Fruit fly (Drosophila melanogaster) whole organism, adult: Measurements from ENCODE around the gene CG11889.

ENCODE experiments used
- CG11617 ChIP-seq: fragments of 200-800 bp; sonication (Bioruptor generic); optimal IDR thresholded peaks from 2 replicates; lab custom pipeline; 2017; ENCODE audit warnings: mild to moderate bottlenecking, missing biosample characterization, missing genetic modification reagents, missing genetic modification characterization
- CG12768 ChIP-seq: fragments of 200-800 bp; sonication (Bioruptor generic); optimal IDR thresholded peaks from 2 replicates; lab custom pipeline; 2017; ENCODE audit warnings: missing biosample characterization, missing genetic modification characterization, mild to moderate bottlenecking, moderate library complexity, missing genetic modification reagents
- CG14711 ChIP-seq: fragments of 200-800 bp; sonication (Bioruptor generic); optimal IDR thresholded peaks from 2 replicates; lab custom pipeline; 2018; ENCODE audit warnings: missing biosample characterization, mild to moderate bottlenecking, missing genetic modification characterization, moderate library complexity
- CG1620 ChIP-seq: fragments of 200-800 bp; sonication (Bioruptor generic); optimal IDR thresholded peaks from 2 replicates; lab custom pipeline; 2016; ENCODE audit warnings: missing biosample characterization, missing genetic modification characterization
- CG33017 ChIP-seq: fragments of 200-800 bp; sonication (Bioruptor generic); optimal IDR thresholded peaks from 2 replicates; lab custom pipeline; 2018; ENCODE audit warnings: missing biosample characterization, mild to moderate bottlenecking, missing genetic modification characterization, moderate library complexity
- CG5204 ChIP-seq: fragments of 200-800 bp; sonication (Bioruptor generic); optimal IDR thresholded peaks from 2 replicates; lab custom pipeline; 2016; ENCODE audit warnings: missing biosample characterization, missing genetic modification characterization
- CG7045 ChIP-seq: fragments of 200-800 bp; sonication (Bioruptor generic); optimal IDR thresholded peaks from 2 replicates; lab custom pipeline; 2017; ENCODE audit warnings: missing biosample characterization, mild to moderate bottlenecking, missing genetic modification characterization
- CG7101 ChIP-seq: fragments of 200-800 bp; sonication (Bioruptor generic); optimal IDR thresholded peaks from 2 replicates; lab custom pipeline; 2018; ENCODE audit warnings: missing biosample characterization, mild to moderate bottlenecking, missing genetic modification characterization, moderate library complexity
- Clk ChIP-seq: fragments of 200-800 bp; sonication (Bioruptor generic); optimal IDR thresholded peaks from 2 replicates; lab custom pipeline; 2017; ENCODE audit warnings: missing biosample characterization, missing genetic modification characterization
- Crg-1 ChIP-seq: fragments of 200-800 bp; sonication (Bioruptor generic); optimal IDR thresholded peaks from 2 replicates; lab custom pipeline; 2016; ENCODE audit warnings: missing biosample characterization, missing genetic modification characterization
- Hr96 ChIP-seq: fragments of 200-800 bp; sonication (Bioruptor generic); optimal IDR thresholded peaks from 2 replicates; lab custom pipeline; 2016; ENCODE audit warnings: missing biosample characterization, missing genetic modification characterization
- Mnt ChIP-seq: fragments of 200-800 bp; sonication (Bioruptor generic); optimal IDR thresholded peaks from 2 replicates; lab custom pipeline; 2016; ENCODE audit warnings: missing biosample characterization, mild to moderate bottlenecking, missing genetic modification characterization
- bab1 ChIP-seq: fragments of 200-800 bp; sonication (Bioruptor generic); optimal IDR thresholded peaks from 3 replicates; lab custom pipeline; 2019; ENCODE audit warnings: missing biosample characterization, mild to moderate bottlenecking, missing genetic modification characterization, moderate library complexity
- cic ChIP-seq: fragments of 200-800 bp; sonication (Bioruptor generic); optimal IDR thresholded peaks from 2 replicates; lab custom pipeline; 2017; ENCODE audit warnings: missing biosample characterization, mild to moderate bottlenecking, missing genetic modification characterization, moderate library complexity
- cnc ChIP-seq, 2 experiments: fragments of >200 bp; optimal IDR thresholded peaks; 2 replicates each; lab custom pipeline; 2017
- kay ChIP-seq: fragments of 200-800 bp; sonication (Bioruptor generic); peaks from one replicate; lab custom pipeline; 2016; ENCODE audit warnings: missing biosample characterization, missing genetic modification characterization, borderline replicate concordance
- ovo ChIP-seq: fragments of 200-800 bp; sonication (Bioruptor generic); optimal IDR thresholded peaks from 2 replicates; lab custom pipeline; 2016; ENCODE audit warnings: missing biosample characterization, missing genetic modification characterization
- pad ChIP-seq: fragments of 200-800 bp; sonication (Bioruptor generic); optimal IDR thresholded peaks from 3 replicates; lab custom pipeline; 2017; ENCODE audit warnings: missing biosample characterization, missing genetic modification characterization, mild to moderate bottlenecking, moderate library complexity, missing genetic modification reagents
- tj ChIP-seq: fragments of 200-800 bp; sonication (Bioruptor generic); optimal IDR thresholded peaks from 3 replicates; lab custom pipeline; 2017; ENCODE audit warnings: missing biosample characterization, mild to moderate bottlenecking, missing genetic modification characterization, moderate library complexity
- toe ChIP-seq: fragments of 200-800 bp; sonication (Bioruptor generic); optimal IDR thresholded peaks from 2 replicates; lab custom pipeline; 2016; ENCODE audit warnings: missing biosample characterization, missing genetic modification characterization

CG11889 gene

DNA sequence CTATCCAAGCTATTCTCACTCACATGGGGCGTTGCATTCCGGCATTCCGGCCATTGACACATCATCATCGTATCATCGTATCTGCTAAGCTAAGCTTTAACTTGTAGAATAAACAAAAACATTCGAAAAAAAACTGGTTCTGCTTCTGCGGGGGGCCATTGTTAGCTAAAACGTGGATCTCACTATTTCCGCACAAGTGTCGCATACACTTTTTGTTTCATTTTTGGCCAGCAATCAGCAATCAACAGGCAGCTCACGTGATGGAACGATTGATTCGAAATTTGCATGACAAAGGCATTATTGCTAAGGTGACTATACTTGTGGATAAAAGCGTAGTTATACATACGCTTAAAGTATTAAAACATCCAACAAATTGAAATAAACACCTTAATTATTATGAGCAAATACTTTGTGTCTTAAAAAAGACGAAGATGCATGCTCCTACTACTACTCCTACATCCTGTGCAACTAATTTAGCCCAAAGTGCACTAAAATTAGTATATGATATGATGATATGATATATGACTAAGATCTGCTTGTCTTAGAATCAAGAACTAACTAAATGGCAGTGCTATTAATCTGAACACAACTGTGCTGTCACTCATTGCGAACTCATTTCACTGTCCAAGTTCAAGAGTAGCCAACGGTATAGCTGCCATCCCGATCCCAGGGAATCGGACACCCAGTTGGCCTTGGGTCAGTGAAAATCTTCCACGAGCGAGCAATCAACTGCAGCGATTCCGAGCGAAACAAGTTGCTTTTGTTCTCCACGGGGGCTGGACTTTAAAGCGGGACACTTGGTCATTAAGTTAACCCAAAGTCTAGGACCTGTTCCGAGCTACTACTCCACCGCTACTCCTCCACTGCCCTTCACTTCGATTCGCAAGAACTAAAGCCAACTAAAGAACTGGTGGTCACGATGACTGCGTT, 31.0 kb upstream of the CG11889 start:
- TF ChIP-seq CG11617 (GFP tag; lab: Kevin White, UChicago) (no peak), CG14711 (tag; lab: Kevin White, UChicago) (no peak), Clk (GFP tag; lab: Kevin White, UChicago) (no peak), bab1 (GFP tag; lab: Kevin White, UChicago) (no peak), cnc (optimal IDR thresholded peaks at IDR 0.05; lab: Kevin White, UChicago) (no peak), Mnt (GFP tag; lab: Kevin White, UChicago) (no peak), Crg-1 (no peak), pad (no peak), CG7101 (tag; lab: Kevin White, UChicago) (no peak), ovo (GFP tag; lab: Kevin White, UChicago) (no peak), CG12768 (GFP tag; lab: Kevin White, UChicago) (no peak), kay (GFP tag; lab: Kevin White, UChicago) (no peak), tj (GFP tag; lab: Kevin White, UChicago) (no peak), toe (GFP tag; lab: Kevin White, UChicago) (no peak), CG1620 (GFP tag; lab: Kevin White, UChicago) (no peak), CG33017 (no peak)

DNA sequence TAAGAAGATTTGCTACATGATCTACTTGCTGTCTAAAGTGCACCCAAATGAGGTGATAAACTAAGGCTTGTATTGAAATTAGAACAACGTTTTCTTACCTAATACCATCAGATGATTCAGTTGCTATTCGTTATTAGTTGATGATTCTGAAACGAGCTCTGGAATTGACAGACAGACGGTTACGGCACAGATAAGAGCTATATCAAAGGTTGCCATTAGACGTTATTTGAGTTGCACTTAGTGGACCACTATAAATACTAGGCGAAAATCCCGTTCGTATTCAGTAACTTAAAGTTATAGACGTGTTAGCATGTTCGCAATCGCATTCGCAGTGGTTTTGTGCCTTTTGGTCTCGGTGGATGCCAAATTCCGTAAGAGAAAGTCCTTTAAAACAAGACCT, 30.1 kb upstream of the CG11889 start, which contains the start of gene to:
to (plus strand) TSS at position 301 of the 400 bp plus-strand sequence.
- TF ChIP-seq toe (GFP tag; lab: Kevin White, UChicago) (no peak), Crg-1 (no peak), Clk (GFP tag; lab: Kevin White, UChicago) (no peak), CG7101 (tag; lab: Kevin White, UChicago) (no peak), Hr96 (GFP tag; lab: Kevin White, UChicago) (no peak), CG11617 (GFP tag; lab: Kevin White, UChicago) (no peak), bab1 (GFP tag; lab: Kevin White, UChicago) (no peak), cic (GFP tag; lab: Kevin White, UChicago) (no peak), CG5204 (no peak), CG33017 (no peak), ovo (GFP tag; lab: Kevin White, UChicago) (no peak), kay (GFP tag; lab: Kevin White, UChicago) (no peak), tj (GFP tag; lab: Kevin White, UChicago) (no peak), CG14711 (tag; lab: Kevin White, UChicago) (no peak), Mnt (GFP tag; lab: Kevin White, UChicago) (no peak), pad (no peak)

DNA sequence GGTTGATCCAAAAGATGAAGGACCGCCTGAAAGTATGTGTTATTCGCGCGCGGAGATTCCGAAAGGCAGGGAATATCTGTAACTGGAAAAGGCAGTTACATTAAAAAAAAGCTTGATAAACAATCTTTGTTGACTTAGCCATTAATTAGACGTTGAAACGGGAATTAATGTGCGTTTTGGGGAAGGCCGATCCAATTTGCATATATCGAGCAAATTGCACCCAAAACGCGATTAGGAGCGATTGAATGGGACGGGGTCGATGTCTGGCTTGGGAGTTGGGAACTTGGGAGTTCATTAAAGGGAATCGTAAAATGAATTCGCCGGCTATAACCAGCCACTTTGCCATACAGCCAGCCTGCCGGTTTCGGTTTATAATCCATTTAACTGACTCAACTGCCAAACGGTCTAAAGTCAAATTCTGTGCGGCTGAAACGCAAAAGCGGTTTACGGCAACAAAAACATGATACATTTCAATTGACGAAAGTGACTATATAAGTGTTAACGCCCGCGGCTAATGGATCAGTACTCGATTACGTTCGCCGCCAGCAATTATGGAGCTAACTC, 28.4 kb upstream of the CG11889 start, which contains the start of gene CG11854:
CG11854 (plus strand) TSS at position 514 of the 564 bp plus-strand sequence.
- TF ChIP-seq cic (GFP tag; lab: Kevin White, UChicago) = no peak
- no peak for TF ChIP-seq pad
- no peak for TF ChIP-seq CG5204
- TF ChIP-seq cnc (optimal IDR thresholded peaks at IDR 0.05; lab: Kevin White, UChicago) = no peak
- TF ChIP-seq Hr96 (GFP tag; lab: Kevin White, UChicago) = no peak
- no peak for TF ChIP-seq toe (GFP tag; lab: Kevin White, UChicago)
- TF ChIP-seq CG7101 (tag; lab: Kevin White, UChicago) = no peak
- TF ChIP-seq CG1620 (GFP tag; lab: Kevin White, UChicago) = no peak
- no peak for TF ChIP-seq CG12768 (GFP tag; lab: Kevin White, UChicago)
- no peak for TF ChIP-seq tj (GFP tag; lab: Kevin White, UChicago)
- TF ChIP-seq ovo (GFP tag; lab: Kevin White, UChicago) = no peak
- no peak for TF ChIP-seq CG33017
- TF ChIP-seq Clk (GFP tag; lab: Kevin White, UChicago) = no peak
- no peak for TF ChIP-seq Mnt (GFP tag; lab: Kevin White, UChicago)
- TF ChIP-seq CG11617 (GFP tag; lab: Kevin White, UChicago) = no peak
- no peak for TF ChIP-seq CG14711 (tag; lab: Kevin White, UChicago)
- no peak for TF ChIP-seq kay (GFP tag; lab: Kevin White, UChicago)
- no peak for TF ChIP-seq Crg-1
- no peak for TF ChIP-seq bab1 (GFP tag; lab: Kevin White, UChicago)
- no peak for TF ChIP-seq CG7045

DNA sequence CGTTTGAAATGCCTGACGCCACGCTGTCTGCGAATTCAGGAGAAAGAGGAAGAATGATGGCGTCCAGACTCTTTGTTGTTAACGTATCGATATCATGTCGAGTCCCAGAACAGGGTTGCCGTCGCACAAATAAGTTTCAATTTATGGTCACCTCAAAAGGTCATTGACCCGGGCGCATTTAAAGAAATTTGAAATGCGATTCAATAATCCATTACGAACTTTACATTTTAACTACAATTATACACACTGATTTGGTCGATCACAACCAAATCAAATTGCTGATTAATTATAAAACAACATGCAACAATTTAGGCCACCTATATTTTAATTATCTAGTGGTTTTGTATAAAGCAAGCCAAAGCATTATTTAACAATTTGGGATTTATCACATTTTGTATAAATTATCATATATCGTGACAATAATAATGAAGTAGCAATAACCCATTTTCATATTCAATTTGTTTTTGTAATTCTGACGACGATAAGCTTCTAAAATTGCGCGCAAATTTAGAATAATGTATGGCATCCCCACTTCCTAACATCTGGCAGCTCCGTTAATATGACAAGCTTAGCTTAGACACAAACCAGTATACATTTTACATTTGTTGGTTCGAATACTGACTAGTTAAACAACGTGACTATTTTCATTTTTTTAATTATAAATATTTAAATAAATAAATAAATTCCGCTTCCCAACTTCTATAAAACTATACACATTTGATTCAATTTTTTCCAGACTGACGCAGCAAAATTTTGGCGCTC, 24.8 kb upstream of the CG11889 start, which contains the start of gene bam:
bam (minus strand) TSS at position 58 of the 762 bp plus-strand sequence.
- TF ChIP-seq bab1 (GFP tag; lab: Kevin White, UChicago) (peak; percentile 44), CG12768 (GFP tag; lab: Kevin White, UChicago) (no peak), Crg-1 (peak; percentile 53), cnc (optimal IDR thresholded peaks at IDR 0.05; lab: Kevin White, UChicago) (no peak), toe (GFP tag; lab: Kevin White, UChicago) (no peak), CG14711 (tag; lab: Kevin White, UChicago) (peak; percentile 67), Mnt (GFP tag; lab: Kevin White, UChicago) (peak; percentile 44), kay (GFP tag; lab: Kevin White, UChicago) (peak; percentile 71), Hr96 (GFP tag; lab: Kevin White, UChicago) (no peak)
